Worm (Caenorhabditis elegans) whole organism, late embryonic: ENCODE results near the gene C34D10.1.

Source experiments
- C08G9.2 ChIP-seq: sonication (generic microtip); optimal IDR thresholded peaks from 2 replicates; lab custom pipeline; 2016; ENCODE audit warnings: mild to moderate bottlenecking, missing genetic modification characterization, moderate library complexity, missing compliant biosample characterization
- F13H6.1 ChIP-seq: sonication (generic microtip); optimal IDR thresholded peaks from 2 replicates; lab custom pipeline; 2016; ENCODE audit warnings: missing genetic modification characterization, missing compliant biosample characterization
- K02D7.2 ChIP-seq: sonication (generic microtip); optimal IDR thresholded peaks from 2 replicates; lab custom pipeline; 2017; ENCODE audit warnings: mild to moderate bottlenecking, missing genetic modification characterization, missing compliant biosample characterization
- K09A11.1 ChIP-seq: sonication (generic microtip); optimal IDR thresholded peaks from 2 replicates; lab custom pipeline; 2017; ENCODE audit warnings: antibody characterized with exemption, mild to moderate bottlenecking, missing genetic modification characterization, missing compliant biosample characterization; ENCODE audit not compliant: insufficient read depth
- T23F11.4 ChIP-seq: fragments of 200-800 bp; sonication (Bioruptor generic); optimal IDR thresholded peaks from 2 replicates; lab custom pipeline; 2018; ENCODE audit warnings: mild to moderate bottlenecking, missing genetic modification characterization, missing compliant biosample characterization
- ahr-1 ChIP-seq: sonication (generic microtip); optimal IDR thresholded peaks from 2 replicates; lab custom pipeline; 2016; ENCODE audit warnings: missing genetic modification characterization, missing compliant biosample characterization
- ama-1 ChIP-seq: fragments of 150-350 bp; optimal IDR thresholded peaks from 2 replicates; lab custom pipeline; 2014
- ceh-18 ChIP-seq: sonication (generic microtip); optimal IDR thresholded peaks from 2 replicates; lab custom pipeline; 2016; ENCODE audit warnings: missing genetic modification characterization, missing compliant biosample characterization
- ceh-19 ChIP-seq: fragments of 200-800 bp; sonication (Bioruptor generic); optimal IDR thresholded peaks from 2 replicates; lab custom pipeline; 2018; ENCODE audit warnings: mild to moderate bottlenecking, missing genetic modification characterization, missing compliant biosample characterization
- ceh-22 ChIP-seq: sonication (generic microtip); optimal IDR thresholded peaks from 2 replicates; lab custom pipeline; 2017; ENCODE audit warnings: missing biosample characterization, missing genetic modification characterization
- ceh-24 ChIP-seq: sonication (generic microtip); optimal IDR thresholded peaks from 2 replicates; lab custom pipeline; 2016; ENCODE audit warnings: mild to moderate bottlenecking, missing genetic modification characterization, missing compliant biosample characterization
- ceh-30 ChIP-seq: fragments of 150-350 bp; optimal IDR thresholded peaks from 2 replicates; lab custom pipeline; 2014; ENCODE audit warnings: missing biosample characterization, missing genetic modification characterization
- ceh-31 ChIP-seq: sonication (generic microtip); optimal IDR thresholded peaks from 2 replicates; lab custom pipeline; 2016; ENCODE audit warnings: missing genetic modification characterization, missing compliant biosample characterization
- ceh-34 ChIP-seq: sonication (generic microtip); optimal IDR thresholded peaks from 2 replicates; lab custom pipeline; 2016; ENCODE audit warnings: mild to moderate bottlenecking, missing genetic modification characterization, missing compliant biosample characterization
- ceh-45 ChIP-seq: fragments of 200-800 bp; sonication (Bioruptor generic); IDR thresholded peaks from 2 replicates; pipeline ENCODE4 v1.3.6; 2022; ENCODE audit warnings: missing genetic modification reagents, missing genetic modification characterization, missing compliant biosample characterization
- ceh-6 ChIP-seq: fragments of 200-800 bp; sonication (Bioruptor generic); optimal IDR thresholded peaks from 2 replicates; lab custom pipeline; 2018; ENCODE audit warnings: mild to moderate bottlenecking, missing genetic modification characterization, missing compliant biosample characterization
- ceh-9 ChIP-seq: sonication (generic microtip); optimal IDR thresholded peaks from 2 replicates; lab custom pipeline; 2016; ENCODE audit warnings: mild to moderate bottlenecking, missing genetic modification characterization, inconsistent platforms, missing compliant biosample characterization
- che-1 ChIP-seq: sonication (generic microtip); optimal IDR thresholded peaks from 2 replicates; lab custom pipeline; 2016; ENCODE audit warnings: mild to moderate bottlenecking, missing genetic modification characterization, missing compliant biosample characterization
- dmd-4 ChIP-seq: sonication (generic microtip); optimal IDR thresholded peaks from 2 replicates; lab custom pipeline; 2016; ENCODE audit warnings: borderline replicate concordance, missing genetic modification characterization, missing compliant biosample characterization
- elt-2 ChIP-seq: sonication (generic microtip); optimal IDR thresholded peaks from 2 replicates; lab custom pipeline; 2016; ENCODE audit warnings: missing genetic modification reagents, missing genetic modification characterization, missing compliant biosample characterization
- elt-4 ChIP-seq: sonication (generic microtip); optimal IDR thresholded peaks from 2 replicates; lab custom pipeline; 2016; ENCODE audit warnings: missing genetic modification characterization, missing compliant biosample characterization
- fax-1 ChIP-seq: sonication (generic microtip); optimal IDR thresholded peaks from 2 replicates; lab custom pipeline; 2016; ENCODE audit warnings: missing genotype, missing genetic modification characterization, missing compliant biosample characterization
- fkh-10 ChIP-seq: fragments of 150-350 bp; optimal IDR thresholded peaks from 2 replicates; lab custom pipeline; 2014; ENCODE audit warnings: missing biosample characterization, missing genetic modification reagents, missing genetic modification characterization
- fkh-6 ChIP-seq: sonication (generic microtip); optimal IDR thresholded peaks from 2 replicates; lab custom pipeline; 2016; ENCODE audit warnings: missing genetic modification characterization, missing compliant biosample characterization
- gmeb-2 ChIP-seq: sonication (generic microtip); optimal IDR thresholded peaks from 2 replicates; lab custom pipeline; 2016; ENCODE audit warnings: missing genetic modification characterization, inconsistent platforms, missing compliant biosample characterization
- hlh-13 ChIP-seq: fragments of 200-800 bp; sonication (Bioruptor generic); optimal IDR thresholded peaks from 2 replicates; lab custom pipeline; 2018; ENCODE audit warnings: mild to moderate bottlenecking, missing genetic modification characterization, missing compliant biosample characterization
- hlh-15 ChIP-seq: sonication (generic microtip); optimal IDR thresholded peaks from 2 replicates; lab custom pipeline; 2016; ENCODE audit warnings: missing genetic modification characterization, missing compliant biosample characterization
- hlh-30 ChIP-seq: sonication (generic microtip); optimal IDR thresholded peaks from 2 replicates; lab custom pipeline; 2017; ENCODE audit warnings: antibody characterized with exemption, missing genetic modification characterization, missing compliant biosample characterization; ENCODE audit not compliant: insufficient read depth
- lin-11 ChIP-seq: fragments of 200-800 bp; sonication (Bioruptor generic); optimal IDR thresholded peaks from 2 replicates; lab custom pipeline; 2018; ENCODE audit warnings: mild to moderate bottlenecking, missing genetic modification characterization, missing compliant biosample characterization
- madf-2 ChIP-seq: sonication (generic microtip); optimal IDR thresholded peaks from 2 replicates; lab custom pipeline; 2017; ENCODE audit warnings: missing genetic modification characterization, missing compliant biosample characterization
- nfya-1 ChIP-seq: sonication (generic microtip); optimal IDR thresholded peaks from 2 replicates; lab custom pipeline; 2017; ENCODE audit warnings: missing genetic modification characterization, mild to moderate bottlenecking, missing compliant biosample characterization, antibody characterized with exemption, moderate library complexity
- nhr-11 ChIP-seq: fragments of 150-350 bp; optimal IDR thresholded peaks from 2 replicates; lab custom pipeline; 2014; ENCODE audit warnings: missing biosample characterization, missing genetic modification characterization
- nhr-232 ChIP-seq: sonication (generic microtip); optimal IDR thresholded peaks from 2 replicates; lab custom pipeline; 2016; ENCODE audit warnings: missing genetic modification characterization, missing compliant biosample characterization
- npax-4 ChIP-seq: sonication (generic microtip); optimal IDR thresholded peaks from 2 replicates; lab custom pipeline; 2016; ENCODE audit warnings: missing genetic modification characterization, missing compliant biosample characterization
- pha-2 ChIP-seq: sonication (generic microtip); optimal IDR thresholded peaks from 2 replicates; lab custom pipeline; 2017; ENCODE audit warnings: mild to moderate bottlenecking, missing genetic modification characterization, missing compliant biosample characterization
- pros-1 ChIP-seq: fragments of 150-350 bp; optimal IDR thresholded peaks from 2 replicates; lab custom pipeline; 2014; ENCODE audit warnings: missing biosample characterization, missing genetic modification reagents, missing genetic modification characterization
- rnt-1 ChIP-seq: sonication (generic microtip); optimal IDR thresholded peaks from 2 replicates; lab custom pipeline; 2016; ENCODE audit warnings: missing genetic modification characterization, missing compliant biosample characterization
- sdc-2 ChIP-seq: sonication (generic microtip); optimal IDR thresholded peaks from 2 replicates; lab custom pipeline; 2016; ENCODE audit warnings: missing genotype, missing genetic modification characterization, missing compliant biosample characterization
- sox-2 ChIP-seq: fragments of 200-800 bp; sonication (Bioruptor generic); IDR thresholded peaks from 2 replicates; pipeline ENCODE4 v1.3.6; 2022; ENCODE audit warnings: missing genetic modification reagents, missing genetic modification characterization, missing compliant biosample characterization
- sox-4 ChIP-seq: sonication (generic microtip); optimal IDR thresholded peaks from 2 replicates; lab custom pipeline; 2017; ENCODE audit warnings: mild to moderate bottlenecking, missing genetic modification characterization, inconsistent platforms, missing compliant biosample characterization
- syd-9 ChIP-seq: sonication (generic microtip); optimal IDR thresholded peaks from 2 replicates; lab custom pipeline; 2016; ENCODE audit warnings: mild to moderate bottlenecking, missing genetic modification characterization, moderate library complexity, missing compliant biosample characterization
- tbx-2 ChIP-seq: sonication (generic microtip); optimal IDR thresholded peaks from 2 replicates; lab custom pipeline; 2016; ENCODE audit warnings: missing genetic modification characterization, missing compliant biosample characterization
- tbx-7 ChIP-seq: sonication (generic microtip); optimal IDR thresholded peaks from 2 replicates; lab custom pipeline; 2016; ENCODE audit warnings: missing genotype, missing genetic modification characterization, missing compliant biosample characterization
- ttx-3 ChIP-seq: sonication (generic microtip); optimal IDR thresholded peaks from 2 replicates; lab custom pipeline; 2016; ENCODE audit warnings: missing genetic modification reagents, missing genetic modification characterization, missing compliant biosample characterization
- unc-55 ChIP-seq: sonication (generic microtip); optimal IDR thresholded peaks from 2 replicates; lab custom pipeline; 2017; ENCODE audit warnings: missing biosample characterization, missing genetic modification reagents, missing genetic modification characterization
- unc-86 ChIP-seq: sonication (generic microtip); optimal IDR thresholded peaks from 2 replicates; lab custom pipeline; 2016; ENCODE audit warnings: missing genetic modification characterization, missing compliant biosample characterization
- zip-5 ChIP-seq: sonication (generic microtip); optimal IDR thresholded peaks from 2 replicates; lab custom pipeline; 2016; ENCODE audit warnings: missing genetic modification characterization, missing compliant biosample characterization
- ztf-16 ChIP-seq: sonication (generic microtip); optimal IDR thresholded peaks from 2 replicates; lab custom pipeline; 2017; ENCODE audit warnings: missing genetic modification characterization, missing compliant biosample characterization

C34D10.1 gene

DNA sequence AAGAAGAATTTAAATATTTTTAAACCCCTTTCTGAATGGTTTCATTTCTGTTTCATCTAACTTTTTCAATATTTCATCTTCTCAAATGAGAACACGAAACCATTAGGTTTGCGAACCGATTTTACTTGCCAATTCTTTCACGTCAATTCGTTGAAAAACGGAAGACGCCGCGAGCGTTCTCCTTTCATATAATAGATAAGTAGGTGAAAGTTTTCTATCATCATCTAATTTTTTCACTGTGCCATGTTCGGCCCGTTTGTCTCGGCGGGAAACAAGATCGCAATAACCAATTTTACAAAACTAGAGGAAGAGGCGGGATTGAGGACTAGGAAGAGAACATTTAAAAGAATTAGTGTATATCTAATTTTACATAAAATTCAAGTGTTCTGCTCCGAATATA, 15.9 kb downstream of the C34D10.1 start, which contains the start of gene C18A11.4 (continued):
- TF ChIP-seq nfya-1 (tag; lab: Kevin White, UChicago) = no peak

ce11 chrX:8048637-8049036, 19.4 kb downstream of the C34D10.1 start:
- TF ChIP-seq madf-2 (tag; lab: Kevin White, UChicago) (no peak), ama-1 (lab: Kevin White, UChicago) (no peak), unc-86 (tag; lab: Kevin White, UChicago) (no peak), hlh-15 (tag; lab: Kevin White, UChicago) (no peak), fkh-6 (tag; lab: Kevin White, UChicago) (no peak), sdc-2 (peak; percentile 96), pros-1 (no peak), ceh-45 (GFP tag; lab: Robert Waterston, UW) (no peak)

DNA sequence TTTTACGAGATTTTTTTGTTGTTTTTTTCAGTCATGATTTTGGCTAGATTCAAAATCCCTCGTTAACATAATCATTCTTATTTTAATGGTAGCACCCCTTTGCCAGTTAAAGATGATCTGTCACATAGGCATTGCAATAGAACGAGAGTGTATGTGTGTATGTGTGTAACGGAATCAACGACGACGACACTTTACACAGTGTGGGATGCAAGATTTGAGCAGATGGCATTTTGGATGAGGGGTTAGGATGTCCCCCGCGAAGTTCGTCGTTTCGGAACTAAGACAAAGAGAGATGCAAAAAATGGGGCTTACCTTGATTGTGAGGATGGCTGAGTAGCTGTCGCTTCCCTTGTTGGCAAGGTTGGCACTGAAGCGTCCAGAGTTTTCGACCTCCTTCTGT, 22.8 kb downstream of the C34D10.1 start:
- TF ChIP-seq elt-2 (tag; lab: Kevin White, UChicago) = no peak
- TF ChIP-seq unc-55 (GFP tag; lab: Kevin White, UChicago) = peak; percentile 19

DNA sequence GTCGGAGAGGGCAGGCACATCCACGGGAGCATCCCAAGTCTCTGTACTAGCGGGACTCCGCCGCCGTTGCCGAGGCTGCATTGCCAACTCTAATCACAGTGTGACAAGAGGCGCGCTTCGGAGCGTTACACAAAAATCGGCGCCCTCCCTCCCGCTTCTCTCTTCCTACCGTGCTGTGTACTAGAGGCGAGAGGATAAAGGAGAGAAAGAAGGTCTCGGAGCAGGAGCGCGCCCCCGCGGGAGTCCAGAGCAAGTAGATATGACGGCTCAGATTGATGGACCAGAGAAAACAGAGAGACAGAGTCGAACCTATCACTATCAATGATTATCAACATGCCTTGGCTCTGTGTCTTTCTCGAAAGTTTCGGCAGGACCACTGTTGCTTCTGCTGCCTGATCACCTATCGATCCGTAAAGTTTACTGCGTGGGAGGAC, 23.7 kb downstream of the C34D10.1 start:
- TF ChIP-seq T23F11.4 (GFP tag; lab: Kevin White, UChicago) (no peak), elt-4 (tag; lab: Kevin White, UChicago) (no peak), pros-1 (no peak), K02D7.2 (tag; lab: Kevin White, UChicago) (no peak), ttx-3 (tag; lab: Kevin White, UChicago) (no peak), ceh-19 (GFP tag; lab: Kevin White, UChicago) (no peak), hlh-30 (tag; lab: Kevin White, UChicago) (no peak), lin-11 (tag; lab: Kevin White, UChicago) (no peak), sox-4 (tag; lab: Kevin White, UChicago) (no peak), ceh-6 (GFP tag; lab: Kevin White, UChicago) (no peak), fkh-10 (GFP tag; lab: Kevin White, UChicago) (no peak), tbx-2 (tag; lab: Kevin White, UChicago) (peak; percentile 26), dmd-4 (tag; lab: Kevin White, UChicago) (no peak), pha-2 (tag; lab: Kevin White, UChicago) (no peak), ztf-16 (tag; lab: Kevin White, UChicago) (no peak), nfya-1 (tag; lab: Kevin White, UChicago) (peak; percentile 33), ahr-1 (no peak), hlh-13 (GFP tag; lab: Kevin White, UChicago) (no peak), ceh-18 (tag; lab: Kevin White, UChicago) (peak; percentile 90), K09A11.1 (no peak), unc-55 (GFP tag; lab: Kevin White, UChicago) (no peak), ceh-22 (tag; lab: Kevin White, UChicago) (no peak), C08G9.2 (tag; lab: Kevin White, UChicago) (no peak), hlh-15 (tag; lab: Kevin White, UChicago) (no peak), nhr-11 (no peak), tbx-7 (no peak), sdc-2 (peak; percentile 65), ceh-31 (tag; lab: Kevin White, UChicago) (peak; percentile 1), sox-2 (GFP tag; lab: Robert Waterston, UW) (no peak), ceh-30 (tag; lab: Kevin White, UChicago) (no peak), F13H6.1 (tag; lab: Kevin White, UChicago) (peak; percentile 8), nhr-232 (tag; lab: Kevin White, UChicago) (no peak), gmeb-2 (no peak), che-1 (tag; lab: Kevin White, UChicago) (no peak), npax-4 (tag; lab: Kevin White, UChicago) (no peak), rnt-1 (tag; lab: Kevin White, UChicago) (peak; percentile 82), fax-1 (tag; lab: Kevin White, UChicago) (no peak), zip-5 (no peak), ceh-9 (tag; lab: Kevin White, UChicago) (no peak), ceh-34 (peak; percentile 53), ceh-24 (no peak), syd-9 (tag; lab: Kevin White, UChicago) (no peak)
